Worm (Caenorhabditis elegans) whole organism, L4/young adult: ENCODE results near the gene F46C8.3.

Source experiments
- W03F9.2 ChIP-seq: fragments of 150-350 bp; optimal IDR thresholded peaks from 2 replicates; lab custom pipeline; 2014; ENCODE audit warnings: missing biosample characterization, missing genetic modification characterization
- dao-5 ChIP-seq: sonication (generic microtip); optimal IDR thresholded peaks from 2 replicates; lab custom pipeline; 2016; ENCODE audit warnings: missing genotype, missing genetic modification characterization, moderate library complexity, missing compliant biosample characterization
- him-1 ChIP-seq: sonication (generic microtip); optimal IDR thresholded peaks from 2 replicates; lab custom pipeline; 2016; ENCODE audit warnings: missing genotype, missing genetic modification reagents, missing genetic modification characterization, missing compliant biosample characterization

- TF ChIP-seq him-1 (tag; lab: Kevin White, UChicago) (no peak), dao-5 (tag; lab: Kevin White, UChicago) (no peak), W03F9.2 (tag; lab: Kevin White, UChicago) (no peak)
These were observed 43.4 kb downstream of the F46C8.3 start for ce11 chrX:7568684-7569289.
